Fruit fly (Drosophila melanogaster) whole organism, adult: ENCODE measurements around the gene CG44422.

Experiments used
- CG11617 ChIP-seq: fragments of 200-800 bp; sonication (Bioruptor generic); optimal IDR thresholded peaks from 2 replicates; lab custom pipeline; 2017; ENCODE audit warnings: mild to moderate bottlenecking, missing biosample characterization, missing genetic modification reagents, missing genetic modification characterization
- CG12768 ChIP-seq: fragments of 200-800 bp; sonication (Bioruptor generic); optimal IDR thresholded peaks from 2 replicates; lab custom pipeline; 2017; ENCODE audit warnings: missing biosample characterization, missing genetic modification characterization, mild to moderate bottlenecking, moderate library complexity, missing genetic modification reagents
- CG14711 ChIP-seq: fragments of 200-800 bp; sonication (Bioruptor generic); optimal IDR thresholded peaks from 2 replicates; lab custom pipeline; 2018; ENCODE audit warnings: missing biosample characterization, mild to moderate bottlenecking, missing genetic modification characterization, moderate library complexity
- CG1620 ChIP-seq: fragments of 200-800 bp; sonication (Bioruptor generic); optimal IDR thresholded peaks from 2 replicates; lab custom pipeline; 2016; ENCODE audit warnings: missing biosample characterization, missing genetic modification characterization
- CG33017 ChIP-seq: fragments of 200-800 bp; sonication (Bioruptor generic); optimal IDR thresholded peaks from 2 replicates; lab custom pipeline; 2018; ENCODE audit warnings: missing biosample characterization, mild to moderate bottlenecking, missing genetic modification characterization, moderate library complexity
- CG5204 ChIP-seq: fragments of 200-800 bp; sonication (Bioruptor generic); optimal IDR thresholded peaks from 2 replicates; lab custom pipeline; 2016; ENCODE audit warnings: missing biosample characterization, missing genetic modification characterization
- CG7045 ChIP-seq: fragments of 200-800 bp; sonication (Bioruptor generic); optimal IDR thresholded peaks from 2 replicates; lab custom pipeline; 2017; ENCODE audit warnings: missing biosample characterization, mild to moderate bottlenecking, missing genetic modification characterization
- CG7101 ChIP-seq: fragments of 200-800 bp; sonication (Bioruptor generic); optimal IDR thresholded peaks from 2 replicates; lab custom pipeline; 2018; ENCODE audit warnings: missing biosample characterization, mild to moderate bottlenecking, missing genetic modification characterization, moderate library complexity
- Clk ChIP-seq: fragments of 200-800 bp; sonication (Bioruptor generic); optimal IDR thresholded peaks from 2 replicates; lab custom pipeline; 2017; ENCODE audit warnings: missing biosample characterization, missing genetic modification characterization
- Crg-1 ChIP-seq: fragments of 200-800 bp; sonication (Bioruptor generic); optimal IDR thresholded peaks from 2 replicates; lab custom pipeline; 2016; ENCODE audit warnings: missing biosample characterization, missing genetic modification characterization
- Hr96 ChIP-seq: fragments of 200-800 bp; sonication (Bioruptor generic); optimal IDR thresholded peaks from 2 replicates; lab custom pipeline; 2016; ENCODE audit warnings: missing biosample characterization, missing genetic modification characterization
- Mnt ChIP-seq: fragments of 200-800 bp; sonication (Bioruptor generic); optimal IDR thresholded peaks from 2 replicates; lab custom pipeline; 2016; ENCODE audit warnings: missing biosample characterization, mild to moderate bottlenecking, missing genetic modification characterization
- bab1 ChIP-seq: fragments of 200-800 bp; sonication (Bioruptor generic); optimal IDR thresholded peaks from 3 replicates; lab custom pipeline; 2019; ENCODE audit warnings: missing biosample characterization, mild to moderate bottlenecking, missing genetic modification characterization, moderate library complexity
- cic ChIP-seq: fragments of 200-800 bp; sonication (Bioruptor generic); optimal IDR thresholded peaks from 2 replicates; lab custom pipeline; 2017; ENCODE audit warnings: missing biosample characterization, mild to moderate bottlenecking, missing genetic modification characterization, moderate library complexity
- cnc ChIP-seq, 2 experiments: fragments of >200 bp; optimal IDR thresholded peaks; 2 replicates each; lab custom pipeline; 2017
- kay ChIP-seq: fragments of 200-800 bp; sonication (Bioruptor generic); peaks from one replicate; lab custom pipeline; 2016; ENCODE audit warnings: missing biosample characterization, missing genetic modification characterization, borderline replicate concordance
- ovo ChIP-seq: fragments of 200-800 bp; sonication (Bioruptor generic); optimal IDR thresholded peaks from 2 replicates; lab custom pipeline; 2016; ENCODE audit warnings: missing biosample characterization, missing genetic modification characterization
- pad ChIP-seq: fragments of 200-800 bp; sonication (Bioruptor generic); optimal IDR thresholded peaks from 3 replicates; lab custom pipeline; 2017; ENCODE audit warnings: missing biosample characterization, missing genetic modification characterization, mild to moderate bottlenecking, moderate library complexity, missing genetic modification reagents
- tj ChIP-seq: fragments of 200-800 bp; sonication (Bioruptor generic); optimal IDR thresholded peaks from 3 replicates; lab custom pipeline; 2017; ENCODE audit warnings: missing biosample characterization, mild to moderate bottlenecking, missing genetic modification characterization, moderate library complexity
- toe ChIP-seq: fragments of 200-800 bp; sonication (Bioruptor generic); optimal IDR thresholded peaks from 2 replicates; lab custom pipeline; 2016; ENCODE audit warnings: missing biosample characterization, missing genetic modification characterization

CG44422 gene

DNA sequence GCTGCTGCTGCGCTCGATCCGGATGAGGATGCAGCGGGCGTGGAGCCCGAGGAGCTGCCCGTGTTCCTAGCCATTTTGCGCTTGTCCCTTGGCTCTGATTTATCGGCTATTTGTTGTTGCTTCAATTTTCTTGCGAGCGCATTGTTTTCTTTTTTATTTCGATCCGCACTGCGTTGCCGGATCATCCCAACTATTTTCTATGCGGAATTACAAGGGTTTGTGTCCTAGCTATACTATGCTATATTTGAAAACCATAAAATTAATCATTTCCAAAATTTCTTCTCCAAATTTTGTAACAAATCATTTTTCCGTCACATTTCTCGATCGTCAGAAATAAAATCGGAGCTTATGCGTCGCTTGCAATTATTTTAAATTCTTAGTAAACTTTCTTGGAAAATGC is 45.2 kb upstream of the CG44422 start, which contains the start of the genes GCS1 and CG11756:
GCS1 (minus strand) TSS at position 193 of the 400 bp plus-strand sequence.
CG11756 (plus strand) TSS at position 312 of the 400 bp plus-strand sequence.
- TF ChIP-seq CG14711 (tag; lab: Kevin White, UChicago) (no peak), ovo (GFP tag; lab: Kevin White, UChicago) (no peak), CG1620 (GFP tag; lab: Kevin White, UChicago) (peak; percentile 8), CG11617 (GFP tag; lab: Kevin White, UChicago) (peak; percentile 12), bab1 (peak; percentile 12), Mnt (GFP tag; lab: Kevin White, UChicago) (peak; percentile 19)

DNA sequence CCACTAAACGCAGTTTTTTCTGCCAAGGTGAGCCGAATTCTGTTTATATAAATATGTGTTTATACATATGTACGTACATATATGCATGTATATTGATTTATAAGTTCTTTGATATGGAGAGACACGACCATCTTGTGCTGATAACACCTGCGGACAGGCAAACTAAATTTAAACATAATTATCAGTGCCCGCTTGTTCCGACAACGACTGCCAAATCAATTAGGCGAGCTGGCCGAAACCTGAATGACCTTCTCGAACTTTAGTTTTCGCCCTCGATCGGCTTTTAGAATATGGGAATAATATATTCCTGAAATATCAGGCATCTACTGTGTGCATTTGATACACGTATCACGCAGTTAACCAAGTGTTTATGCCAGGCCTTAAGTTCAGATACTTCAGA is 40.2 kb upstream of the CG44422 start:
- no peak for TF ChIP-seq CG14711 (tag; lab: Kevin White, UChicago)
- TF ChIP-seq cnc (optimal IDR thresholded peaks at IDR 0.05; lab: Kevin White, UChicago) = no peak
- TF ChIP-seq cic (GFP tag; lab: Kevin White, UChicago) = no peak
- no peak for TF ChIP-seq CG1620 (GFP tag; lab: Kevin White, UChicago)
- no peak for TF ChIP-seq CG33017 (tag; lab: Kevin White, UChicago)
- no peak for TF ChIP-seq Clk (GFP tag; lab: Kevin White, UChicago)
- TF ChIP-seq kay (GFP tag; lab: Kevin White, UChicago) = no peak
- TF ChIP-seq Hr96 (GFP tag; lab: Kevin White, UChicago) = no peak
- TF ChIP-seq ovo (GFP tag; lab: Kevin White, UChicago) = no peak
- no peak for TF ChIP-seq CG12768 (GFP tag; lab: Kevin White, UChicago)
- TF ChIP-seq bab1 = no peak
- TF ChIP-seq tj (GFP tag; lab: Kevin White, UChicago) = no peak
- TF ChIP-seq Mnt (GFP tag; lab: Kevin White, UChicago) = no peak
- no peak for TF ChIP-seq CG7045
- no peak for TF ChIP-seq CG5204 (GFP tag; lab: Kevin White, UChicago)

DNA sequence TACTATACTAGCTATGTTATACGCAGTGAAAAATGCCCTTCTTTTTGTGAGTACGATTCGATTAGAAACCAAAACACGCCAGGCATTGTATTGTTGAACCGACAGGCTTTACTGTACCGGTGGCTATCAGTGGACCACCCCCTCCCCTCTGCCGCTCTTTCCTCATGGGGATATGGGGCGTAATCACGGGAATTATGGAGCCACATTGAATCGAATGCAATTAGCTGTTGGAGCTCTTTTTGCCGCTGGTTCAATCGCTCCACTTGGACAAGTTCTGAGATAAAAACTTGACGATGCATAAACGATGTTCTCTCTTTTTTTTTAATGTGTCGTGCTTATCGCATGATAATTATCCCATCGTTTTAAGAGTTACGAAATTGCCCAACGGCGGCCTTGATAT is 39.6 kb upstream of the CG44422 start:
- TF ChIP-seq CG7101 = peak; percentile 8
- TF ChIP-seq pad (GFP tag; lab: Kevin White, UChicago) = no peak

DNA sequence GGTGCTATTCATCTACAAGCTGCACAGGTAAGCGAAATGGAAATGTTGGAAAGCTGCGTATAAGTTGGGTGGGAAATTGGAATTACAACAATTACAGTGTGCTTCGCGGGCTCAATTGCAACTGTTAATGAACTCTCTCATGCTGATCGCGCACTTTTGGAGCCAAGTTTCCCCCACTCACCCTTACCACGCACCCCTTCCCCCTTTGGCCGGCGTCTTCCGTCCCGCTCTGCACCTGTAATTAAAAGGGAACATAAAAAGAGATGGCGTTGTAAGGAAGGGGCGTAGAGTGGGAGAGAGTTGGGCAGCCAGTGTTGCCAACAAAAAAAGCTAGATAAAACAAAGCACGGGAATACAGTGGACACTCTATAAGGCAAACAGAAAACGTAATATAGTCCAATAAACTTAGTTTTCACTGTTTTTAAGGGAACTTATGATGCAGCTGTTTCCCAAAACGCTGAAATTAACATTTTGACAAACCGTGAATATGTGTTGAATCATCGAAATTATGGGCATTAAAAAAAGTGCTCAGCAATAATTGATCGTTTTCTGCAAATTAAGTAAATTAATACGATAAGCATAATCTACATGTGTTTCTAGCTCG is 38.2 kb upstream of the CG44422 start:
- TF ChIP-seq tj (GFP tag; lab: Kevin White, UChicago) (peak; percentile 99), cic (GFP tag; lab: Kevin White, UChicago) (peak; percentile 16), toe (GFP tag; lab: Kevin White, UChicago) (no peak), Clk (GFP tag; lab: Kevin White, UChicago) (no peak), Crg-1 (GFP tag; lab: Kevin White, UChicago) (no peak), CG5204 (GFP tag; lab: Kevin White, UChicago) (peak; percentile 44), CG7045 (peak; percentile 7), pad (GFP tag; lab: Kevin White, UChicago) (peak; percentile 97), CG11617 (GFP tag; lab: Kevin White, UChicago) (peak; percentile 34), CG14711 (tag; lab: Kevin White, UChicago) (peak; percentile 9), Hr96 (GFP tag; lab: Kevin White, UChicago) (no peak), CG7101 (peak; percentile 23), Mnt (GFP tag; lab: Kevin White, UChicago) (no peak), ovo (GFP tag; lab: Kevin White, UChicago) (peak; percentile 36), kay (GFP tag; lab: Kevin White, UChicago) (no peak), cnc (optimal IDR thresholded peaks at IDR 0.05; lab: Kevin White, UChicago) (no peak), CG33017 (tag; lab: Kevin White, UChicago) (no peak), CG1620 (GFP tag; lab: Kevin White, UChicago) (peak; percentile 29), CG12768 (GFP tag; lab: Kevin White, UChicago) (no peak)

DNA sequence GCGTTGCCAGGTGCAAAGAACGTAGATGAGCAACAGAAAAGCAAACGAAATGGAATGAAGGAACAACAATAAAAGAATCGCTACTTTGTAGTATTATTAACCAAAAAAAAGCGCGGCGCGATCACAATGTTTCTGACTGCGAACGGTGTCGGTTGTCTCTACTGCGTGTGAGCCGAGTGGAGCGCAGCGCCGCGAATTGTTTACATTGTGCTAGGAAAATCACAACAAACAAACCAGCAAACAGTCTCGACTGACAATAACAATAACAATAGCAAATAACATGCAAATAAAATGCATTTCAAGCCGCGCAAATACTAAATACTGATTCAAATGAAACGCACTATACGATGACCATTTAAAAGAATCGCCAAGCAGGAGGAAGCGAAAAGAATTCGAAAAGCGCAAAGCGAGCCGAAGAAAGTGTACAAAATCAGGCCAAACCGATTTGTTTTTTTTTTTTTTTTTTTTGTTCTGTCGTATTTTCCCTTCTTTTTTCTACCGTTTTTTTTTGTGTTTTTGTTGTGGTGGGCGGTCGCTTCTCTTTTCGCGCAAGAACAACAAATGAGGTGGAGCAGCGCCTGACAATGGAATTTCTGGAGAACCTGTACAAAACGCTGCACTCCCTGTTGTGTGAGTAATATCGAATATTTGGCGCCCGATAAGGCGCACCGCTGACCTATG is 37.4 kb upstream of the CG44422 start, which contains the start of the genes CG34348 and Kap3:
CG34348 (plus strand) TSS at position 6 of the 681 bp plus-strand sequence.
Kap3 (minus strand) TSS at position 217 of the 681 bp plus-strand sequence.
- peak; percentile 16 for TF ChIP-seq bab1
- TF ChIP-seq Crg-1 (GFP tag; lab: Kevin White, UChicago) = no peak

DNA sequence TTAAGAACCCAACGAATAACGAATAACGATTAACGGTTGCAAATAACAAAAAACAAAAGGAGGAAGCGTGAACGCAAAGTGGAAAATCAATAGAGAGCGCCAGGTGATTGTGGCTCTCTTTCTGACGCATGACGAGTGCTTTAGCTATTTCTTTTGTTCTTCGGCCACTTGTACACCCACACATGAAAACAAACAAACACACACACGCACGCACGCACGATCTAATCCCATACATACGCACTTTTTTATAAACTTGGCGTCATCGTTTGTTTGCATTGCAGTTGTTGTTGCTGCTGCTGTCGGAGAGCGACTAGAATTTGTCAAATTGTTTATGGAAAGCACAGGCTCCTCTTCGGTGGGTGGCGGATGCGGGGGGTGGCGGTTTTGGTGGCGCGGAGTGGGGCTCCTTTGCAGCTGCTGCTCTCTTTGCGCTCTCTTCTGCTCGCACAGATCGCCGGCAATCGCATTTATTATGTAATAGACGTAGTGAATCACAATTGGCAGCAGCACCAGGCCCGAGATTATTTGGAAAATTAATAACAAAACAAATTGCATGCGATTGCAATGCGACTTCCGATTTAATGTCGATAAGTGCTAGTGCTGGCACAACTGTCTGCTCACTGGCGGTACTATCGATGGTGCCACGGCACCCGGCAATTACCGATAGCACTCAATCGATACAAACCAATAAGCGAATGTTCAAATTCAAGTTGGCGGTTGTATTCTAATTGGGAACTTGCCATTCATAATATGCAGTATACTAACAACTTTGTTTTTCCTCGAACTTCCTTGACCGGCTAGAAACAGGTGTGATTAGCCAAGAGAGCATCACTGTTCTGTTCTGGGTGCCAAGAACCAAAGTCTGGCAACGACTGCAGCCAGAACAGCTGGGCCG is 36.6 kb upstream of the CG44422 start:
- TF ChIP-seq toe (GFP tag; lab: Kevin White, UChicago) (peak; percentile 72), kay (GFP tag; lab: Kevin White, UChicago) (no peak), CG14711 (tag; lab: Kevin White, UChicago) (peak; percentile 31), Clk (GFP tag; lab: Kevin White, UChicago) (no peak), CG1620 (GFP tag; lab: Kevin White, UChicago) (peak; percentile 90), bab1 (peak; percentile 54), CG12768 (GFP tag; lab: Kevin White, UChicago) (no peak), CG7045 (no peak), cnc (optimal IDR thresholded peaks at IDR 0.05; lab: Kevin White, UChicago) (no peak), CG11617 (GFP tag; lab: Kevin White, UChicago) (peak; percentile 41), CG33017 (tag; lab: Kevin White, UChicago) (no peak), ovo (GFP tag; lab: Kevin White, UChicago) (peak; percentile 53), cic (GFP tag; lab: Kevin White, UChicago) (no peak), Mnt (GFP tag; lab: Kevin White, UChicago) (peak; percentile 75), tj (GFP tag; lab: Kevin White, UChicago) (peak; percentile 63), pad (GFP tag; lab: Kevin White, UChicago) (peak; percentile 23), CG7101 (peak; percentile 69), Crg-1 (GFP tag; lab: Kevin White, UChicago) (peak; percentile 55)
